Worm (Caenorhabditis elegans) whole organism, L4 larva: ENCODE measurements around the gene isy-1.

Experiments used
- F10B5.3 ChIP-seq: sonication (generic microtip); optimal IDR thresholded peaks from 2 replicates; lab custom pipeline; 2016; ENCODE audit warnings: mild to moderate bottlenecking, missing genetic modification characterization, missing compliant biosample characterization
- F26F4.8 ChIP-seq: fragments of 200-800 bp; sonication (Bioruptor generic); conservative IDR thresholded peaks from 2 replicates; pipeline ENCODE4 v1.3.6; 2022; ENCODE audit warnings: missing genetic modification characterization, missing compliant biosample characterization
- F49E8.2 ChIP-seq: sonication (generic microtip); optimal IDR thresholded peaks from 2 replicates; lab custom pipeline; 2016; ENCODE audit warnings: missing compliant biosample characterization, mild to moderate bottlenecking, missing genetic modification characterization, borderline replicate concordance
- R02D3.7 ChIP-seq: fragments of 150-350 bp; sonication (generic microtip); optimal IDR thresholded peaks from 3 replicates; lab custom pipeline; 2014; ENCODE audit warnings: missing biosample characterization, missing genetic modification characterization
- T20F7.1 ChIP-seq: fragments of 200-800 bp; sonication (Bioruptor generic); optimal IDR thresholded peaks from 2 replicates; lab custom pipeline; 2018; ENCODE audit warnings: mild to moderate bottlenecking, missing genetic modification characterization, missing compliant biosample characterization
- T26A8.4 ChIP-seq: fragments of 200-800 bp; sonication (Bioruptor generic); IDR thresholded peaks from 2 replicates; pipeline ENCODE4 v1.3.6; 2022; ENCODE audit warnings: missing genetic modification characterization, missing compliant biosample characterization
- Y48G9A.11 ChIP-seq: fragments of 200-800 bp; sonication (Bioruptor generic); IDR thresholded peaks from 2 replicates; pipeline ENCODE4 v1.3.6; 2022; ENCODE audit warnings: missing genetic modification reagents, missing genetic modification characterization, missing compliant biosample characterization
- Y75B8A.6 ChIP-seq: fragments of 200-800 bp; sonication (Bioruptor generic); IDR thresholded peaks from 2 replicates; pipeline ENCODE4 v1.3.6; 2022; ENCODE audit warnings: missing genetic modification reagents, missing genetic modification characterization, missing compliant biosample characterization
- ceh-20 ChIP-seq: fragments of 200-800 bp; sonication (Bioruptor generic); IDR thresholded peaks from 2 replicates; pipeline ENCODE4 v1.3.6; 2022; ENCODE audit warnings: missing genetic modification reagents, missing genetic modification characterization, missing compliant biosample characterization
- ceh-62 ChIP-seq: sonication (generic microtip); optimal IDR thresholded peaks from 2 replicates; lab custom pipeline; 2017; ENCODE audit warnings: missing biosample characterization, missing genetic modification characterization
- cey-2 ChIP-seq: sonication (generic microtip); optimal IDR thresholded peaks from 3 replicates; lab custom pipeline; 2017; ENCODE audit warnings: missing genetic modification characterization, mild to moderate bottlenecking, missing compliant biosample characterization, antibody characterized with exemption, borderline replicate concordance; ENCODE audit not compliant: insufficient read depth
- ctbp-1 ChIP-seq: fragments of 200-800 bp; sonication (Bioruptor generic); IDR thresholded peaks from 2 replicates; pipeline ENCODE4 v1.3.6; 2022; ENCODE audit warnings: missing genetic modification reagents, missing genetic modification characterization, missing compliant biosample characterization
- daf-12 ChIP-seq: fragments of 150-350 bp; optimal IDR thresholded peaks from 2 replicates; lab custom pipeline; 2014; ENCODE audit warnings: missing biosample characterization, missing genetic modification reagents, missing genetic modification characterization
- daf-19 ChIP-seq: fragments of 200-800 bp; sonication (Bioruptor generic); conservative IDR thresholded peaks from 2 replicates; pipeline ENCODE4 v1.3.6; 2022; ENCODE audit warnings: missing genetic modification characterization, missing compliant biosample characterization
- dmd-9 ChIP-seq: fragments of 200-800 bp; sonication (Bioruptor generic); IDR thresholded peaks from 2 replicates; pipeline ENCODE4 v1.3.6; 2022; ENCODE audit warnings: missing genetic modification reagents, missing genetic modification characterization, missing compliant biosample characterization
- dpl-1 ChIP-seq: fragments of 150-350 bp; optimal IDR thresholded peaks from 2 replicates; lab custom pipeline; 2014; ENCODE audit warnings: missing biosample characterization, missing genetic modification reagents, missing genetic modification characterization
- egl-43 ChIP-seq: fragments of 200-800 bp; sonication (Bioruptor generic); IDR thresholded peaks from 2 replicates; pipeline ENCODE4 v1.3.6; 2022; ENCODE audit warnings: missing genetic modification reagents, missing genetic modification characterization, missing compliant biosample characterization
- fos-1 ChIP-seq: fragments of 150-350 bp; optimal IDR thresholded peaks from 2 replicates; lab custom pipeline; 2014; ENCODE audit warnings: missing biosample characterization, missing genetic modification characterization
- hlh-11 ChIP-seq: fragments of 200-800 bp; sonication (Bioruptor generic); optimal IDR thresholded peaks from 2 replicates; lab custom pipeline; 2018; ENCODE audit warnings: mild to moderate bottlenecking, missing genetic modification characterization, missing compliant biosample characterization
- hmg-1.1 ChIP-seq: fragments of 200-800 bp; sonication (Bioruptor generic); IDR thresholded peaks from 2 replicates; pipeline ENCODE4 v1.3.6; 2022; ENCODE audit warnings: missing genetic modification reagents, missing genetic modification characterization, missing compliant biosample characterization
- lim-7 ChIP-seq: fragments of 200-800 bp; sonication (Bioruptor generic); IDR thresholded peaks from 2 replicates; pipeline ENCODE4 v1.3.6; 2022; ENCODE audit warnings: missing genetic modification characterization, missing compliant biosample characterization
- lin-13 ChIP-seq: fragments of 150-350 bp; optimal IDR thresholded peaks from 2 replicates; lab custom pipeline; 2014; ENCODE audit warnings: missing biosample characterization, missing genetic modification reagents, missing genetic modification characterization
- lin-38 ChIP-seq: fragments of 200-800 bp; sonication (Bioruptor generic); IDR thresholded peaks from 2 replicates; pipeline ENCODE4 v1.3.6; 2022; ENCODE audit warnings: missing genetic modification reagents, missing genetic modification characterization, missing compliant biosample characterization
- lin-39 ChIP-seq: fragments of 150-350 bp; optimal IDR thresholded peaks from 2 replicates; lab custom pipeline; 2014; ENCODE audit warnings: missing biosample characterization, missing genetic modification reagents, missing genetic modification characterization
- lsy-2 ChIP-seq, 2 experiments: fragments of 150-350 bp in 1 of 2; sonication (generic microtip) in 1 of 2; optimal IDR thresholded peaks; 2 replicates each; lab custom pipeline; 2014 to 2017; ENCODE audit warnings: missing biosample characterization in 2 of 2, missing genetic modification characterization in 2 of 2
- mdt-29 ChIP-seq: fragments of 200-800 bp; sonication (Bioruptor generic); IDR thresholded peaks from 2 replicates; pipeline ENCODE4 v1.3.6; 2022; ENCODE audit warnings: missing genetic modification reagents, missing genetic modification characterization, missing compliant biosample characterization
- mes-2 ChIP-seq: sonication (generic microtip); optimal IDR thresholded peaks from 2 replicates; lab custom pipeline; 2016; ENCODE audit warnings: missing genotype, mild to moderate bottlenecking, missing genetic modification characterization, missing compliant biosample characterization; ENCODE audit not compliant: poor library complexity, severe bottlenecking
- mxl-2 ChIP-seq: fragments of 200-800 bp; sonication (Bioruptor generic); conservative IDR thresholded peaks from 2 replicates; pipeline ENCODE4 v1.3.6; 2022; ENCODE audit warnings: missing genetic modification reagents, missing genetic modification characterization, missing compliant biosample characterization
- nhr-10 ChIP-seq: fragments of 150-350 bp; optimal IDR thresholded peaks from 2 replicates; lab custom pipeline; 2014; ENCODE audit warnings: missing biosample characterization, missing genetic modification characterization
- nhr-102 ChIP-seq: sonication (generic microtip); optimal IDR thresholded peaks from 2 replicates; lab custom pipeline; 2016; ENCODE audit warnings: mild to moderate bottlenecking, missing genetic modification characterization, moderate library complexity, missing compliant biosample characterization
- nhr-111 ChIP-seq: fragments of 200-800 bp; sonication (Bioruptor generic); optimal IDR thresholded peaks from 2 replicates; lab custom pipeline; 2018; ENCODE audit warnings: mild to moderate bottlenecking, missing genetic modification characterization, missing compliant biosample characterization
- nhr-25 ChIP-seq: sonication (generic microtip); optimal IDR thresholded peaks from 2 replicates; lab custom pipeline; 2017; ENCODE audit warnings: missing genetic modification characterization, mild to moderate bottlenecking, missing compliant biosample characterization, antibody characterized with exemption, moderate library complexity, borderline replicate concordance; ENCODE audit not compliant: insufficient read depth
- nhr-28 ChIP-seq: fragments of 150-350 bp; optimal IDR thresholded peaks from 2 replicates; lab custom pipeline; 2014; ENCODE audit warnings: missing biosample characterization, missing genetic modification characterization
- nhr-42 ChIP-seq: fragments of 200-800 bp; sonication (Bioruptor generic); IDR thresholded peaks from 2 replicates; pipeline ENCODE4 v1.3.6; 2022; ENCODE audit warnings: missing genetic modification characterization, missing compliant biosample characterization
- nhr-48 ChIP-seq: sonication (generic microtip); optimal IDR thresholded peaks from 2 replicates; lab custom pipeline; 2016; ENCODE audit warnings: mild to moderate bottlenecking, missing genetic modification characterization, missing compliant biosample characterization
- nhr-6 ChIP-seq: fragments of 150-350 bp; optimal IDR thresholded peaks from 2 replicates; lab custom pipeline; 2014; ENCODE audit warnings: missing biosample characterization, missing genetic modification characterization
- nhr-77 ChIP-seq: fragments of 150-350 bp; optimal IDR thresholded peaks from 2 replicates; lab custom pipeline; 2014; ENCODE audit warnings: missing biosample characterization, missing genetic modification characterization
- set-16 ChIP-seq: fragments of 200-800 bp; sonication (Bioruptor generic); IDR thresholded peaks from 2 replicates; pipeline ENCODE4 v1.3.6; 2022; ENCODE audit warnings: missing genetic modification reagents, missing genetic modification characterization, missing compliant biosample characterization
- skn-1 ChIP-seq: fragments of 150-350 bp; optimal IDR thresholded peaks from 2 replicates; lab custom pipeline; 2014; ENCODE audit warnings: missing biosample characterization, missing genetic modification characterization
- snpc-1.2 ChIP-seq: fragments of 200-800 bp; sonication (Bioruptor generic); IDR thresholded peaks from 2 replicates; pipeline ENCODE4 v1.3.6; 2022; ENCODE audit warnings: missing genetic modification reagents, missing genetic modification characterization, missing compliant biosample characterization
- spr-3 ChIP-seq: fragments of 200-800 bp; sonication (Bioruptor generic); optimal IDR thresholded peaks from 2 replicates; lab custom pipeline; 2018; ENCODE audit warnings: mild to moderate bottlenecking, missing genetic modification characterization, missing compliant biosample characterization
- tra-1 ChIP-seq: fragments of 200-800 bp; sonication (Bioruptor generic); IDR thresholded peaks from 2 replicates; pipeline ENCODE4 v1.3.6; 2022; ENCODE audit warnings: missing genetic modification reagents, missing genetic modification characterization, missing compliant biosample characterization
- unc-39 ChIP-seq: sonication (generic microtip); optimal IDR thresholded peaks from 2 replicates; lab custom pipeline; 2017; ENCODE audit warnings: missing biosample characterization, missing genetic modification characterization
- unc-62 ChIP-seq, 3 experiments: fragments of 150-350 bp in 1 of 3; sonication (generic microtip); optimal IDR thresholded peaks in 2 of 3; peaks in 1 of 3; 1 replicate in 1 of 3; 2 replicates in 2 of 3; lab custom pipeline; 2014 to 2017; ENCODE audit warnings: missing biosample characterization in 3 of 3, missing genetic modification characterization in 3 of 3, missing genetic modification reagents in 3 of 3, missing genotype in 1 of 3
- zfp-2 ChIP-seq: sonication (generic microtip); optimal IDR thresholded peaks from 2 replicates; lab custom pipeline; 2016; ENCODE audit warnings: mild to moderate bottlenecking, missing genetic modification characterization, missing compliant biosample characterization
- zfp-3 ChIP-seq: fragments of 200-800 bp; sonication (Bioruptor generic); conservative IDR thresholded peaks from 2 replicates; pipeline ENCODE4 v1.3.6; 2022; ENCODE audit warnings: missing genetic modification reagents, missing genetic modification characterization, missing compliant biosample characterization
- zip-11 ChIP-seq: fragments of 200-800 bp; sonication (Bioruptor generic); IDR thresholded peaks from 2 replicates; pipeline ENCODE4 v1.3.6; 2022; ENCODE audit warnings: missing genetic modification characterization, missing compliant biosample characterization
- zip-2 ChIP-seq: fragments of 150-350 bp; optimal IDR thresholded peaks from 2 replicates; lab custom pipeline; 2014; ENCODE audit warnings: missing biosample characterization, missing genetic modification characterization
- ztf-11 ChIP-seq: fragments of 150-350 bp; optimal IDR thresholded peaks from 2 replicates; lab custom pipeline; 2014; ENCODE audit warnings: missing biosample characterization, missing genetic modification characterization
- ztf-7 ChIP-seq: fragments of 150-350 bp; optimal IDR thresholded peaks from 2 replicates; lab custom pipeline; 2014; ENCODE audit warnings: missing biosample characterization, missing genetic modification characterization

Gene isy-1

ce11 chrV:10951655-10952278 is 48.7 kb downstream of the isy-1 start, which contains the start of gene F17C11.4 (continued):
- no peak for TF ChIP-seq ztf-11 (tag; lab: Kevin White, UChicago)
- no peak; the same call in none of the 2 replicates for TF ChIP-seq hmg-1.1 (GFP tag; lab: Robert Waterston, UW)
- no peak for TF ChIP-seq zip-11 (GFP tag; lab: Robert Waterston, UW)
- TF ChIP-seq mxl-2: peak; percentile 60; the same call in 1 of the 2 replicates
- no peak for TF ChIP-seq lin-13 (GFP tag; lab: Kevin White, UChicago)
- no peak for TF ChIP-seq F26F4.8 (GFP tag; lab: Robert Waterston, UW)
- TF ChIP-seq T26A8.4 (GFP tag; lab: Robert Waterston, UW): no peak
- no peak for TF ChIP-seq ztf-7
- no peak for TF ChIP-seq zip-2
- peak; percentile 64 for TF ChIP-seq T20F7.1 (GFP tag; lab: Kevin White, UChicago)
- 0 out of 2 replicates have a peak, but pooled peaks have one; percentile 16 for TF ChIP-seq set-16 (GFP tag; lab: Robert Waterston, UW)
- no peak for TF ChIP-seq daf-19 (GFP tag; lab: Robert Waterston, UW)
- TF ChIP-seq hlh-11 (tag; lab: Kevin White, UChicago): peak; percentile 93
- TF ChIP-seq skn-1 (tag; lab: Kevin White, UChicago): no peak
- no peak for TF ChIP-seq ceh-62 (tag; lab: Kevin White, UChicago)
- peak; percentile 57; the same call in 1 of the 2 replicates for TF ChIP-seq zfp-3 (GFP tag; lab: Robert Waterston, UW)
- no peak for TF ChIP-seq spr-3 (GFP tag; lab: Kevin White, UChicago)
- TF ChIP-seq nhr-77 (tag; lab: Kevin White, UChicago): no peak
- peak; percentile 65; the same call in 1 of the 2 replicates for TF ChIP-seq tra-1
- TF ChIP-seq nhr-28 (tag; lab: Kevin White, UChicago): peak; percentile 96
- TF ChIP-seq nhr-42: no peak
- TF ChIP-seq ctbp-1 (GFP tag; lab: Robert Waterston, UW): peak; percentile 41
- peak; percentile 84 for TF ChIP-seq mdt-29 (GFP tag; lab: Robert Waterston, UW)
- no peak for TF ChIP-seq egl-43 (GFP tag; lab: Robert Waterston, UW)
- TF ChIP-seq Y75B8A.6 (GFP tag; lab: Robert Waterston, UW): peak; percentile 47; the same call in 1 of the 2 replicates
- TF ChIP-seq snpc-1.2 (GFP tag; lab: Robert Waterston, UW): no peak
- no peak for TF ChIP-seq F10B5.3
- no peak for TF ChIP-seq dmd-9
- peak; percentile 89 for TF ChIP-seq nhr-25
- no peak for TF ChIP-seq lim-7 (GFP tag; lab: Robert Waterston, UW)
- 0 out of 2 replicates have a peak, but pooled peaks have one; percentile 12 for TF ChIP-seq ceh-20 (GFP tag; lab: Robert Waterston, UW)
- TF ChIP-seq lin-38 (GFP tag; lab: Robert Waterston, UW): peak; percentile 47
- no peak for TF ChIP-seq nhr-10 (tag; lab: Kevin White, UChicago)
- TF ChIP-seq daf-12 (tag; lab: Kevin White, UChicago): no peak
- TF ChIP-seq dpl-1: peak; percentile 38
- TF ChIP-seq R02D3.7 (tag; lab: Kevin White, UChicago): no peak
- TF ChIP-seq unc-39 (tag; lab: Kevin White, UChicago): no peak
- no peak for TF ChIP-seq fos-1 (tag; lab: Kevin White, UChicago)
- peak in 1 of 2 experiments; percentile 99 for TF ChIP-seq unc-62 (GFP tag; optimal IDR thresholded peaks at IDR 0.05 in 1 of 2; lab: Kevin White, UChicago)
- no peak for TF ChIP-seq unc-62 (tag; optimal IDR thresholded peaks at IDR 0.05; lab: Kevin White, UChicago)
- peak; percentile 60 to 77 for TF ChIP-seq lsy-2 (tag; optimal IDR thresholded peaks at IDR 0.05; lab: Kevin White, UChicago)
- no peak for TF ChIP-seq mes-2
- no peak for TF ChIP-seq F49E8.2
- no peak for TF ChIP-seq Y48G9A.11
- TF ChIP-seq cey-2: peak; percentile 6
- TF ChIP-seq nhr-111 (GFP tag; lab: Kevin White, UChicago): no peak
- peak; percentile 33 for TF ChIP-seq nhr-6
- TF ChIP-seq nhr-48 (tag; lab: Kevin White, UChicago): peak; percentile 84
- TF ChIP-seq zfp-2 (tag; lab: Kevin White, UChicago): no peak
- peak; percentile 6 for TF ChIP-seq nhr-102
- TF ChIP-seq lin-39: no peak
